Worm (Caenorhabditis elegans) whole organism, L2 larva: ENCODE results near the gene T02H6.6.

Source experiments
- C34F6.9 ChIP-seq: fragments of 150-350 bp; optimal IDR thresholded peaks from 2 replicates; lab custom pipeline; 2014; ENCODE audit warnings: missing biosample characterization, missing genetic modification characterization
- F13H6.1 ChIP-seq: sonication (generic microtip); optimal IDR thresholded peaks from 2 replicates; lab custom pipeline; 2016; ENCODE audit warnings: missing genetic modification characterization, missing compliant biosample characterization
- ZK546.5 ChIP-seq: sonication (generic microtip); optimal IDR thresholded peaks from 2 replicates; lab custom pipeline; 2017; ENCODE audit warnings: missing biosample characterization, missing genetic modification characterization
- aly-2 ChIP-seq: fragments of 150-350 bp; optimal IDR thresholded peaks from 2 replicates; lab custom pipeline; 2014; ENCODE audit warnings: missing biosample characterization, missing genetic modification characterization
- ama-1 ChIP-seq: fragments of 150-350 bp; optimal IDR thresholded peaks from 2 replicates; lab custom pipeline; 2018; ENCODE audit warnings: inconsistent platforms
- ceh-16 ChIP-seq: fragments of 150-350 bp; optimal IDR thresholded peaks from 2 replicates; lab custom pipeline; 2014; ENCODE audit warnings: missing biosample characterization, missing genetic modification characterization
- crh-2 ChIP-seq: sonication (generic microtip); optimal IDR thresholded peaks from 2 replicates; lab custom pipeline; 2017; ENCODE audit warnings: missing biosample characterization, missing genetic modification characterization
- dmd-4 ChIP-seq: sonication (generic microtip); optimal IDR thresholded peaks from 2 replicates; lab custom pipeline; 2017; ENCODE audit warnings: missing biosample characterization, missing genetic modification characterization
- egl-27 ChIP-seq: sonication (generic microtip); optimal IDR thresholded peaks from 3 replicates; lab custom pipeline; 2017; ENCODE audit warnings: missing biosample characterization, missing genetic modification reagents, missing genetic modification characterization
- elt-1 ChIP-seq: fragments of 150-350 bp; optimal IDR thresholded peaks from 2 replicates; lab custom pipeline; 2014; ENCODE audit warnings: missing biosample characterization, missing genetic modification characterization
- elt-3 ChIP-seq: sonication (generic microtip); optimal IDR thresholded peaks from 2 replicates; lab custom pipeline; 2017; ENCODE audit warnings: missing biosample characterization, missing genetic modification characterization
- fos-1 ChIP-seq: fragments of 150-350 bp; optimal IDR thresholded peaks from 2 replicates; lab custom pipeline; 2014; ENCODE audit warnings: missing biosample characterization, missing genetic modification characterization
- gmeb-1 ChIP-seq: fragments of 150-350 bp; optimal IDR thresholded peaks from 2 replicates; lab custom pipeline; 2014; ENCODE audit warnings: missing biosample characterization, missing genetic modification characterization
- lin-11 ChIP-seq: fragments of 150-350 bp; sonication (generic microtip); optimal IDR thresholded peaks from 2 replicates; lab custom pipeline; 2014; ENCODE audit warnings: missing biosample characterization, missing genetic modification characterization, inconsistent platforms, mixed read lengths
- lin-13 ChIP-seq: fragments of 150-350 bp; optimal IDR thresholded peaks from 2 replicates; lab custom pipeline; 2014; ENCODE audit warnings: missing biosample characterization, missing genetic modification reagents, missing genetic modification characterization
- lsy-2 ChIP-seq, 2 experiments: fragments of 150-350 bp in 1 of 2; sonication (generic microtip) in 1 of 2; optimal IDR thresholded peaks; 2 replicates each; lab custom pipeline; 2014 to 2017; ENCODE audit warnings: missing biosample characterization in 2 of 2, missing genetic modification characterization in 2 of 2
- mbf-1 ChIP-seq: sonication (generic microtip); optimal IDR thresholded peaks from 2 replicates; lab custom pipeline; 2017; ENCODE audit warnings: missing biosample characterization, missing genetic modification characterization
- nhr-10 ChIP-seq: sonication (generic microtip); optimal IDR thresholded peaks from 2 replicates; lab custom pipeline; 2017; ENCODE audit warnings: missing biosample characterization, missing genetic modification characterization
- nhr-12 ChIP-seq: fragments of 150-350 bp; optimal IDR thresholded peaks from 2 replicates; lab custom pipeline; 2014; ENCODE audit warnings: missing biosample characterization, missing genetic modification characterization
- nhr-129 ChIP-seq: fragments of 150-350 bp; optimal IDR thresholded peaks from 2 replicates; lab custom pipeline; 2014; ENCODE audit warnings: missing biosample characterization, missing genetic modification characterization
- nhr-21 ChIP-seq: fragments of 150-350 bp; optimal IDR thresholded peaks from 2 replicates; lab custom pipeline; 2014; ENCODE audit warnings: missing biosample characterization, missing genetic modification characterization
- nhr-25 ChIP-seq: fragments of 150-350 bp; sonication (generic microtip); optimal IDR thresholded peaks from 3 replicates; lab custom pipeline; 2014; ENCODE audit warnings: missing biosample characterization, missing genetic modification characterization
- nhr-6 ChIP-seq: fragments of 150-350 bp; optimal IDR thresholded peaks from 2 replicates; lab custom pipeline; 2014; ENCODE audit warnings: missing biosample characterization, missing genetic modification characterization
- nhr-77 ChIP-seq: fragments of 150-350 bp; optimal IDR thresholded peaks from 2 replicates; lab custom pipeline; 2014; ENCODE audit warnings: missing biosample characterization, missing genetic modification characterization
- peb-1 ChIP-seq: fragments of 150-350 bp; optimal IDR thresholded peaks from 2 replicates; lab custom pipeline; 2014; ENCODE audit warnings: missing biosample characterization, missing genetic modification characterization
- sem-4 ChIP-seq: fragments of 150-350 bp; optimal IDR thresholded peaks from 2 replicates; lab custom pipeline; 2014; ENCODE audit warnings: missing biosample characterization, missing genetic modification reagents, missing genetic modification characterization
- skn-1 ChIP-seq: sonication (generic microtip); optimal IDR thresholded peaks from 2 replicates; lab custom pipeline; 2017; ENCODE audit warnings: missing biosample characterization, missing genetic modification characterization
- sma-9 ChIP-seq, 2 experiments: fragments of 150-350 bp in 1 of 2; sonication (generic microtip) in 1 of 2; optimal IDR thresholded peaks; 2 replicates each; lab custom pipeline; 2014 to 2016; ENCODE audit warnings: missing genetic modification characterization in 2 of 2, mild to moderate bottlenecking in 1 of 2, missing biosample characterization in 1 of 2, missing compliant biosample characterization in 1 of 2, missing genetic modification reagents in 1 of 2, moderate library complexity in 1 of 2
- unc-39 ChIP-seq: fragments of 150-350 bp; optimal IDR thresholded peaks from 2 replicates; lab custom pipeline; 2014; ENCODE audit warnings: missing biosample characterization, missing genetic modification characterization
- unc-55 ChIP-seq: fragments of 150-350 bp; sonication (generic microtip); optimal IDR thresholded peaks from 3 replicates; lab custom pipeline; 2014; ENCODE audit warnings: missing biosample characterization, missing genetic modification reagents, missing genetic modification characterization
- unc-62 ChIP-seq: fragments of 150-350 bp; optimal IDR thresholded peaks from 2 replicates; lab custom pipeline; 2014; ENCODE audit warnings: missing biosample characterization, missing genetic modification reagents, missing genetic modification characterization
- zag-1 ChIP-seq: fragments of 150-350 bp; optimal IDR thresholded peaks from 2 replicates; lab custom pipeline; 2014; ENCODE audit warnings: missing biosample characterization, missing genetic modification characterization
- ztf-1 ChIP-seq: fragments of 200-800 bp; sonication (Bioruptor generic); conservative IDR thresholded peaks from 2 replicates; pipeline ENCODE4 v1.3.6; 2022; ENCODE audit warnings: missing genetic modification characterization, missing compliant biosample characterization
- ztf-4 ChIP-seq: fragments of 150-350 bp; optimal IDR thresholded peaks from 2 replicates; lab custom pipeline; 2014; ENCODE audit warnings: missing biosample characterization, missing genetic modification characterization

Gene T02H6.6

ce11 chrII:671025-671424 is 12.5 kb upstream of the T02H6.6 start, which contains the start of gene sri-46:
sri-46 (minus strand) TSS chrII:671125.
- TF ChIP-seq nhr-10 (tag; lab: Kevin White, UChicago) (no peak), F13H6.1 (tag; lab: Kevin White, UChicago) (no peak), nhr-6 (tag; lab: Kevin White, UChicago) (no peak), ztf-1 (no peak), lsy-2 (tag; optimal IDR thresholded peaks at IDR 0.05; lab: Kevin White, UChicago) (no peak), sma-9 (GFP tag; optimal IDR thresholded peaks at IDR 0.05; lab: Kevin White, UChicago) (no peak), sma-9 (tag; optimal IDR thresholded peaks at IDR 0.05; lab: Kevin White, UChicago) (no peak), nhr-25 (no peak), C34F6.9 (tag; lab: Kevin White, UChicago) (no peak), elt-3 (no peak), ZK546.5 (tag; lab: Kevin White, UChicago) (no peak), dmd-4 (tag; lab: Kevin White, UChicago) (no peak), unc-62 (GFP tag; lab: Kevin White, UChicago) (no peak), unc-55 (GFP tag; lab: Kevin White, UChicago) (no peak), aly-2 (tag; lab: Kevin White, UChicago) (no peak), crh-2 (tag; lab: Kevin White, UChicago) (no peak)

- TF ChIP-seq ZK546.5 (tag; lab: Kevin White, UChicago) = no peak
- no peak for TF ChIP-seq fos-1
- no peak for TF ChIP-seq aly-2 (tag; lab: Kevin White, UChicago)
Observed at ce11 chrII:674116-674515, 9.5 kb upstream of the T02H6.6 start, which contains the start of gene Y39F10C.3. Y39F10C.3 (plus strand) TSS chrII:674416.

- TF ChIP-seq egl-27 (tag; lab: Kevin White, UChicago) (no peak), nhr-25 (no peak), lin-11 (no peak), sem-4 (tag; lab: Kevin White, UChicago) (no peak)
Observed at ce11 chrII:675303-675702, 8.3 kb upstream of the T02H6.6 start, which contains the start of gene Y39F10C.1. Y39F10C.1 (plus strand) TSS chrII:675603.

- no peak for TF ChIP-seq zag-1 (tag; lab: Kevin White, UChicago)
- TF ChIP-seq ceh-16 (tag; lab: Kevin White, UChicago) = no peak
- no peak for TF ChIP-seq peb-1
- no peak for TF ChIP-seq nhr-21 (tag; lab: Kevin White, UChicago)
- TF ChIP-seq dmd-4 (tag; lab: Kevin White, UChicago) = no peak
- TF ChIP-seq skn-1 (tag; lab: Kevin White, UChicago) = no peak
- no peak for TF ChIP-seq ama-1
- no peak for TF ChIP-seq lin-11
- no peak for TF ChIP-seq unc-39
- TF ChIP-seq mbf-1 (tag; lab: Kevin White, UChicago) = no peak
- TF ChIP-seq gmeb-1 (tag; lab: Kevin White, UChicago) = no peak
- no peak for TF ChIP-seq nhr-77 (tag; lab: Kevin White, UChicago)
- no peak for TF ChIP-seq lsy-2 (tag; optimal IDR thresholded peaks at IDR 0.05; lab: Kevin White, UChicago)
- no peak for TF ChIP-seq ztf-4 (tag; lab: Kevin White, UChicago)
- TF ChIP-seq sem-4 (tag; lab: Kevin White, UChicago) = no peak
Observed at ce11 chrII:675822-676221, 7.7 kb upstream of the T02H6.6 start.

- TF ChIP-seq gmeb-1 (tag; lab: Kevin White, UChicago) (no peak), unc-55 (GFP tag; lab: Kevin White, UChicago) (no peak), egl-27 (tag; lab: Kevin White, UChicago) (no peak), mbf-1 (tag; lab: Kevin White, UChicago) (no peak), elt-1 (no peak), nhr-129 (tag; lab: Kevin White, UChicago) (no peak), unc-62 (GFP tag; lab: Kevin White, UChicago) (no peak), lin-13 (GFP tag; lab: Kevin White, UChicago) (no peak), crh-2 (tag; lab: Kevin White, UChicago) (no peak), nhr-12 (no peak), C34F6.9 (tag; lab: Kevin White, UChicago) (no peak), nhr-25 (no peak)
- TF ChIP-seq, all 48 proteins: peak for 0
Observed at ce11 chrII:678581-678980, 5.0 kb upstream of the T02H6.6 start, which contains the start of gene T02H6.9. T02H6.9 (plus strand) TSS chrII:678881.
